Fruit fly (Drosophila melanogaster) whole organism, adult: ENCODE results near the gene CG5509.

Experiments
- CG12768 ChIP-seq: fragments of 200-800 bp; sonication (Bioruptor generic); optimal IDR thresholded peaks from 2 replicates; lab custom pipeline; 2017; ENCODE audit warnings: missing biosample characterization, missing genetic modification characterization, mild to moderate bottlenecking, moderate library complexity, missing genetic modification reagents
- CG1620 ChIP-seq: fragments of 200-800 bp; sonication (Bioruptor generic); optimal IDR thresholded peaks from 2 replicates; lab custom pipeline; 2016; ENCODE audit warnings: missing biosample characterization, missing genetic modification characterization
- CG33017 ChIP-seq: fragments of 200-800 bp; sonication (Bioruptor generic); optimal IDR thresholded peaks from 2 replicates; lab custom pipeline; 2018; ENCODE audit warnings: missing biosample characterization, mild to moderate bottlenecking, missing genetic modification characterization, moderate library complexity
- CG5204 ChIP-seq: fragments of 200-800 bp; sonication (Bioruptor generic); optimal IDR thresholded peaks from 2 replicates; lab custom pipeline; 2016; ENCODE audit warnings: missing biosample characterization, missing genetic modification characterization
- Clk ChIP-seq: fragments of 200-800 bp; sonication (Bioruptor generic); optimal IDR thresholded peaks from 2 replicates; lab custom pipeline; 2017; ENCODE audit warnings: missing biosample characterization, missing genetic modification characterization
- Crg-1 ChIP-seq: fragments of 200-800 bp; sonication (Bioruptor generic); optimal IDR thresholded peaks from 2 replicates; lab custom pipeline; 2016; ENCODE audit warnings: missing biosample characterization, missing genetic modification characterization
- Hr96 ChIP-seq: fragments of 200-800 bp; sonication (Bioruptor generic); optimal IDR thresholded peaks from 2 replicates; lab custom pipeline; 2016; ENCODE audit warnings: missing biosample characterization, missing genetic modification characterization
- bab1 ChIP-seq: fragments of 200-800 bp; sonication (Bioruptor generic); optimal IDR thresholded peaks from 3 replicates; lab custom pipeline; 2019; ENCODE audit warnings: missing biosample characterization, mild to moderate bottlenecking, missing genetic modification characterization, moderate library complexity
- cic ChIP-seq: fragments of 200-800 bp; sonication (Bioruptor generic); optimal IDR thresholded peaks from 2 replicates; lab custom pipeline; 2017; ENCODE audit warnings: missing biosample characterization, mild to moderate bottlenecking, missing genetic modification characterization, moderate library complexity
- cnc ChIP-seq, 2 experiments: fragments of >200 bp; optimal IDR thresholded peaks; 2 replicates each; lab custom pipeline; 2017
- kay ChIP-seq: fragments of 200-800 bp; sonication (Bioruptor generic); peaks from one replicate; lab custom pipeline; 2016; ENCODE audit warnings: missing biosample characterization, missing genetic modification characterization, borderline replicate concordance
- pad ChIP-seq: fragments of 200-800 bp; sonication (Bioruptor generic); optimal IDR thresholded peaks from 3 replicates; lab custom pipeline; 2017; ENCODE audit warnings: missing biosample characterization, missing genetic modification characterization, mild to moderate bottlenecking, moderate library complexity, missing genetic modification reagents

DNA sequence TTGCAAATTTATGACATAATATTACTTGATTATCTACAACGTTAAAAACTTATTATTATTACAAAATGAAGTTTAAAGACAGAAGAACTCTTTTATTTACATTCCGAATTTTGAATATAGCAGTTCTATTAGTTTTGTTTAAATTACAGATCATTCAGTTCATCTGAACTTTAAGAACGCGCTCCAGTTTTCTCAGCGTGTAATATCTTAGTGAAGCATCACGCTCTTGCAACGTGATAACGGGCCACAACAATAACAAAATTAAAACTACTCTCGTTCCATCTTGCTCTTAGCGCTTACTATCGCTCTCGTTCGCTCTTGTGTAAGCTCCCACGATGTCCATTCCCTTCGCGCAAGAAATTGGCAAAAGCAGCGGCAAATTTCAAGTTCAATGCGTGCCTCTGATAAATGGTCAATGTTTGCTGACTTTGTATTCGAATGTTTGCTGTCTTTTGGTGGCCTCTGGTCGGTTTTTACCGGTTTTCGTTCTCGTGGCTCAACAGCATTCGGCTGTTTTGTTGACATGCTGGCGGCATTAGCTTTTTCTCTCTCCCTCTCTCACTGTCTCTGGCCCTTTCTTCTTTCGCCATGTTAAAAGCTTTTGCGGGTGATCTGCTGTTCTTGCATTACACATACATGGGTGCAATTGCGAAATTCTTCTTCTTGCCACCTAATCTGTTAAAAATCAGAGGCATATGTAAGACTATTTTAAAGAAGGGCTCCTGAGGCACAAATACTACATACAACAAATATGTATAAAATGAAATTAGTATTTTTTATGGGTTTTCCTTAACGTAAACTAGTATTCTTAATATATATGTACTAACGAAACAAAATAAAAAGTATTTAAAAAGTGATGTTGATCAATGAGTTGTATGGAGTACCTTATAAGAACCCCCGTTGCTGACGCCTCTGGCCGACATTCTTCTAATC, 9.4 kb upstream of the CG5509 start:
- TF ChIP-seq kay (GFP tag; lab: Kevin White, UChicago) (peak; percentile 77), Hr96 (GFP tag; lab: Kevin White, UChicago) (peak; percentile 65), CG12768 (no peak), cnc (optimal IDR thresholded peaks at IDR 0.05; lab: Kevin White, UChicago) (no peak), CG33017 (peak; percentile 82), cic (GFP tag; lab: Kevin White, UChicago) (no peak), Clk (no peak), pad (GFP tag; lab: Kevin White, UChicago) (peak; percentile 51), CG1620 (GFP tag; lab: Kevin White, UChicago) (peak; percentile 48), CG5204 (GFP tag; lab: Kevin White, UChicago) (no peak), bab1 (GFP tag; lab: Kevin White, UChicago) (peak; percentile 85), Crg-1 (GFP tag; lab: Kevin White, UChicago) (no peak)
